Worm (Caenorhabditis elegans) whole organism, young adult: ENCODE data around the gene Y53G8AR.5.

Experiments
- F57A8.1 ChIP-seq: fragments of 200-800 bp; sonication (Bioruptor generic); optimal IDR thresholded peaks from 2 replicates; lab custom pipeline; 2018; ENCODE audit warnings: mild to moderate bottlenecking, missing genetic modification characterization, moderate library complexity, missing compliant biosample characterization
- Y67H2A.10 ChIP-seq: fragments of 200-800 bp; sonication (Bioruptor generic); conservative IDR thresholded peaks from 2 replicates; pipeline ENCODE4 v1.3.6; 2022; ENCODE audit warnings: missing genetic modification reagents, missing genetic modification characterization, missing compliant biosample characterization
- hlh-26 ChIP-seq: fragments of 200-800 bp; sonication (Bioruptor generic); conservative IDR thresholded peaks from 2 replicates; pipeline ENCODE4 v1.3.6; 2022; ENCODE audit warnings: missing genetic modification reagents, missing genetic modification characterization, missing compliant biosample characterization
- madf-10 ChIP-seq: sonication (generic microtip); optimal IDR thresholded peaks from 2 replicates; lab custom pipeline; 2016; ENCODE audit warnings: mild to moderate bottlenecking, missing genetic modification characterization, missing compliant biosample characterization
- sptf-2 ChIP-seq: fragments of 200-800 bp; sonication (Bioruptor generic); optimal IDR thresholded peaks from 2 replicates; lab custom pipeline; 2018; ENCODE audit warnings: mild to moderate bottlenecking, missing genetic modification characterization, missing compliant biosample characterization

DNA sequence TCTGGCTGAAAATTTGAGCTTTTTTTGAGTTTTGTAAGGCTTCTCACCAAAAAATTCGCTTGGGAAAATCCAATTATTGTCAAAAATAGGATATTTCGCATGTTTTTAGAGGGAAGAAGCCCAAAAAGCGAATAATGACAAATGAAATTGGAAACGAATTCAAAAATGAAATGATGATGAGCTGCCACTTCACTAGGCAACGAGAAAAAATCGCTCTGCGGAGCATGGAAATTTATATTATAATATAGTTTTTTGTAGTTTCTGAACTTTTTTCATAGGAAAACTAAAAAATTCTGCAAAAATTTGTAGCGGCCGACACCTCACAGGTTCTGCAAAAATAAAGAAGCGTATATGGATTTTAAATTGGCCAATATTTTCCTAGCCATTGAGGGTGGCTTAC lies 44.2 kb upstream of the Y53G8AR.5 start, which contains the start of gene Y53G8AL.3:
- TF ChIP-seq madf-10 (no peak), F57A8.1 (no peak), Y67H2A.10 (GFP tag; lab: Robert Waterston, UW) (no peak), hlh-26 (GFP tag; lab: Robert Waterston, UW) (no peak), sptf-2 (GFP tag; lab: Kevin White, UChicago) (no peak)
